Fruit fly (Drosophila melanogaster) whole organism, embryonic: ENCODE results near the gene CG34297.

Experiments used
- Adf1 ChIP-seq: fragments of 200-800 bp; sonication (Bioruptor generic); IDR thresholded peaks from 2 replicates; pipeline ENCODE4 v1.3.6; 2022; ENCODE audit warnings: missing biosample characterization, missing genetic modification characterization
- Blimp-1 ChIP-seq: fragments of 200-800 bp; sonication (Bioruptor generic); optimal IDR thresholded peaks from 3 replicates; lab custom pipeline; 2018; ENCODE audit warnings: missing biosample characterization, missing genetic modification characterization, mild to moderate bottlenecking, moderate library complexity, missing genetic modification reagents
- CG10267 ChIP-seq: fragments of 200-800 bp; sonication (Bioruptor generic); optimal IDR thresholded peaks from 2 replicates; lab custom pipeline; 2018; ENCODE audit warnings: missing biosample characterization, mild to moderate bottlenecking, missing genetic modification characterization, moderate library complexity
- CG11085 ChIP-seq: fragments of 200-800 bp; sonication (Bioruptor generic); IDR thresholded peaks from 2 replicates; pipeline ENCODE4 v1.3.6; 2022; ENCODE audit warnings: missing biosample characterization, missing genetic modification characterization
- CG12299 ChIP-seq: fragments of 200-800 bp; sonication (Bioruptor generic); optimal IDR thresholded peaks from 2 replicates; lab custom pipeline; 2018; ENCODE audit warnings: missing biosample characterization, mild to moderate bottlenecking, missing genetic modification characterization
- CG13287 ChIP-seq: fragments of 200-800 bp; sonication (Bioruptor generic); IDR thresholded peaks from 2 replicates; pipeline ENCODE4 v1.3.6; 2022; ENCODE audit warnings: missing biosample characterization, missing genetic modification characterization; ENCODE audit not compliant: partially characterized antibody
- CG14860 ChIP-seq: fragments of 200-800 bp; sonication (Bioruptor generic); IDR thresholded peaks from 3 replicates; pipeline ENCODE4 v1.3.6; 2022; ENCODE audit warnings: missing biosample characterization, missing genetic modification characterization; ENCODE audit not compliant: partially characterized antibody
- CG15269 ChIP-seq: fragments of 200-800 bp; sonication (Bioruptor generic); optimal IDR thresholded peaks from 2 replicates; lab custom pipeline; 2018; ENCODE audit warnings: missing biosample characterization, mild to moderate bottlenecking, missing genetic modification characterization, moderate library complexity
- CG1603 ChIP-seq: fragments of 200-800 bp; sonication (Bioruptor generic); optimal IDR thresholded peaks from 2 replicates; lab custom pipeline; 2019; ENCODE audit warnings: missing biosample characterization, mild to moderate bottlenecking, missing genetic modification characterization, moderate library complexity
- CG2199 ChIP-seq: fragments of 200-800 bp; sonication (Bioruptor generic); IDR thresholded peaks from 3 replicates; pipeline ENCODE4 v1.3.6; 2022; ENCODE audit warnings: missing biosample characterization, missing genetic modification characterization
- CG2889 ChIP-seq: fragments of 200-800 bp; sonication (Bioruptor generic); IDR thresholded peaks from 3 replicates; pipeline ENCODE4 v1.3.6; 2022; ENCODE audit warnings: missing biosample characterization, missing genetic modification characterization
- CG30403 ChIP-seq: fragments of 200-800 bp; sonication (Bioruptor generic); optimal IDR thresholded peaks from 3 replicates; lab custom pipeline; 2016; ENCODE audit warnings: missing biosample characterization, missing genetic modification characterization
- CG7963 ChIP-seq: fragments of 200-800 bp; sonication (Bioruptor generic); IDR thresholded peaks from 3 replicates; pipeline ENCODE4 v1.3.6; 2022; ENCODE audit warnings: missing biosample characterization, missing genetic modification characterization; ENCODE audit not compliant: partially characterized antibody
- CG9817 ChIP-seq: fragments of 200-800 bp; sonication (Bioruptor generic); optimal IDR thresholded peaks from 2 replicates; lab custom pipeline; 2018; ENCODE audit warnings: missing biosample characterization, mild to moderate bottlenecking, missing genetic modification characterization, moderate library complexity
- CHES-1-like ChIP-seq: fragments of 200-800 bp; sonication (Bioruptor generic); optimal IDR thresholded peaks from 2 replicates; lab custom pipeline; 2016; ENCODE audit warnings: missing biosample characterization, missing genetic modification characterization
- D19A ChIP-seq: fragments of 200-800 bp; optimal IDR thresholded peaks from 3 replicates; lab custom pipeline; 2019; ENCODE audit warnings: missing biosample characterization, mild to moderate bottlenecking, missing genetic modification characterization, moderate library complexity
- Dref ChIP-seq: fragments of 200-800 bp; sonication (Bioruptor generic); IDR thresholded peaks from 2 replicates; pipeline ENCODE4 v1.3.6; 2022; ENCODE audit warnings: missing biosample characterization, missing genetic modification characterization
- Eip74EF ChIP-seq, 2 experiments: fragments of 200-800 bp in 1 of 2; fragments of >200 bp in 1 of 2; sonication (Bioruptor generic) in 1 of 2; optimal IDR thresholded peaks; 2 replicates each; lab custom pipeline; 2017 to 2019; ENCODE audit warnings: missing biosample characterization in 2 of 2, missing genetic modification characterization in 2 of 2, mild to moderate bottlenecking in 1 of 2, moderate library complexity in 1 of 2
- Elba2 ChIP-seq: fragments of 200-800 bp; sonication (Bioruptor generic); optimal IDR thresholded peaks from 3 replicates; lab custom pipeline; 2016; ENCODE audit warnings: missing biosample characterization, missing genetic modification characterization
- HmgD ChIP-seq: fragments of 200-800 bp; sonication (Bioruptor generic); optimal IDR thresholded peaks from 3 replicates; lab custom pipeline; 2016; ENCODE audit warnings: missing biosample characterization, missing genetic modification characterization
- Hr39 ChIP-seq: fragments of >200 bp; optimal IDR thresholded peaks from 2 replicates; lab custom pipeline; 2017
- MBD-R2 ChIP-seq: fragments of 200-800 bp; sonication (Bioruptor generic); IDR thresholded peaks from 2 replicates; pipeline ENCODE4 v1.3.6; 2022; ENCODE audit warnings: missing biosample characterization, missing genetic modification characterization
- NK7.1 ChIP-seq: fragments of 200-800 bp; sonication (Bioruptor generic); optimal IDR thresholded peaks from 3 replicates; lab custom pipeline; 2016; ENCODE audit warnings: missing biosample characterization, missing genetic modification characterization
- Oaz ChIP-seq: fragments of 200-800 bp; sonication (Bioruptor generic); IDR thresholded peaks from 2 replicates; pipeline ENCODE4 v1.3.6; 2022; ENCODE audit warnings: missing biosample characterization, missing genetic modification characterization
- Opbp ChIP-seq: fragments of 200-800 bp; sonication (Bioruptor generic); IDR thresholded peaks from 3 replicates; pipeline ENCODE4 v1.3.6; 2022; ENCODE audit warnings: missing biosample characterization, missing genetic modification characterization; ENCODE audit not compliant: partially characterized antibody
- Sry-δ ChIP-seq: fragments of 200-800 bp; sonication (Bioruptor generic); optimal IDR thresholded peaks from 2 replicates; lab custom pipeline; 2016; ENCODE audit warnings: missing biosample characterization, missing genetic modification characterization
- amos ChIP-seq: fragments of 200-800 bp; sonication (Bioruptor generic); IDR thresholded peaks from 2 replicates; pipeline ENCODE4 v1.3.6; 2022; ENCODE audit warnings: missing biosample characterization, missing genetic modification characterization; ENCODE audit not compliant: partially characterized antibody
- ash1 ChIP-seq: fragments of 200-800 bp; sonication (Bioruptor generic); optimal IDR thresholded peaks from 2 replicates; lab custom pipeline; 2018; ENCODE audit warnings: missing biosample characterization, mild to moderate bottlenecking, missing genetic modification characterization
- ato ChIP-seq: fragments of 200-800 bp; sonication (Bioruptor generic); IDR thresholded peaks from 2 replicates; pipeline ENCODE4 v1.3.6; 2022; ENCODE audit warnings: missing biosample characterization, missing genetic modification characterization; ENCODE audit not compliant: partially characterized antibody
- az2 ChIP-seq: fragments of 200-800 bp; sonication (Bioruptor generic); optimal IDR thresholded peaks from 3 replicates; lab custom pipeline; 2016; ENCODE audit warnings: missing biosample characterization, missing genetic modification characterization
- eyg ChIP-seq: fragments of 200-800 bp; sonication (Bioruptor generic); optimal IDR thresholded peaks from 3 replicates; lab custom pipeline; 2016; ENCODE audit warnings: missing biosample characterization, missing genetic modification characterization
- ftz-f1 ChIP-seq: fragments of 200-800 bp; sonication (Bioruptor generic); optimal IDR thresholded peaks from 2 replicates; lab custom pipeline; 2016; ENCODE audit warnings: missing biosample characterization, missing genetic modification characterization
- hbn ChIP-seq: fragments of 200-800 bp; sonication (Bioruptor generic); IDR thresholded peaks from 2 replicates; pipeline ENCODE4 v1.3.6; 2022; ENCODE audit warnings: missing biosample characterization, missing genetic modification characterization; ENCODE audit not compliant: partially characterized antibody
- insv ChIP-seq, 2 experiments: fragments of 200-800 bp; sonication (Bioruptor generic); optimal IDR thresholded peaks; 3 replicates each; lab custom pipeline; 2016 to 2018; ENCODE audit warnings: missing biosample characterization in 2 of 2, missing genetic modification characterization in 2 of 2
- kah ChIP-seq: fragments of 200-800 bp; sonication (Bioruptor generic); optimal IDR thresholded peaks from 2 replicates; lab custom pipeline; 2018; ENCODE audit warnings: missing biosample characterization, mild to moderate bottlenecking, missing genetic modification characterization
- knrl ChIP-seq: fragments of 200-800 bp; sonication (Bioruptor generic); IDR thresholded peaks from 3 replicates; pipeline ENCODE4 v1.3.6; 2022; ENCODE audit warnings: missing biosample characterization, missing genetic modification characterization; ENCODE audit not compliant: partially characterized antibody
- lbe ChIP-seq: fragments of 200-800 bp; sonication (Bioruptor generic); optimal IDR thresholded peaks from 2 replicates; lab custom pipeline; 2016; ENCODE audit warnings: missing biosample characterization, mild to moderate bottlenecking, missing genetic modification characterization
- nerfin-1 ChIP-seq: fragments of 200-800 bp; sonication (Bioruptor generic); optimal IDR thresholded peaks from 3 replicates; lab custom pipeline; 2019; ENCODE audit warnings: missing biosample characterization, mild to moderate bottlenecking, missing genetic modification characterization, moderate library complexity
- pita ChIP-seq: fragments of 200-800 bp; sonication (Bioruptor generic); optimal IDR thresholded peaks from 2 replicates; lab custom pipeline; 2017; ENCODE audit warnings: missing biosample characterization, mild to moderate bottlenecking, missing genetic modification characterization
- pnt ChIP-seq: fragments of 200-800 bp; sonication (Bioruptor generic); optimal IDR thresholded peaks from 3 replicates; lab custom pipeline; 2016; ENCODE audit warnings: missing biosample characterization, missing genetic modification characterization
- slp2 ChIP-seq: fragments of 200-800 bp; sonication (Bioruptor generic); optimal IDR thresholded peaks from 2 replicates; lab custom pipeline; 2016; ENCODE audit warnings: missing biosample characterization, missing genetic modification characterization
- so ChIP-seq: fragments of 200-800 bp; sonication (Bioruptor generic); IDR thresholded peaks from 3 replicates; pipeline ENCODE4 v1.3.6; 2022; ENCODE audit warnings: missing biosample characterization, missing genetic modification characterization
- sug ChIP-seq: fragments of 200-800 bp; optimal IDR thresholded peaks from 2 replicates; lab custom pipeline; 2019; ENCODE audit warnings: missing biosample characterization, mild to moderate bottlenecking, missing genetic modification characterization, moderate library complexity
- trem ChIP-seq: fragments of 200-800 bp; optimal IDR thresholded peaks from 3 replicates; lab custom pipeline; 2019; ENCODE audit warnings: missing biosample characterization, mild to moderate bottlenecking, missing genetic modification characterization, moderate library complexity
- unc-4 ChIP-seq: fragments of 200-800 bp; sonication (Bioruptor generic); IDR thresholded peaks from 2 replicates; pipeline ENCODE4 v1.3.6; 2022; ENCODE audit warnings: missing biosample characterization, missing genetic modification characterization; ENCODE audit not compliant: partially characterized antibody
- usp ChIP-seq: fragments of >200 bp; optimal IDR thresholded peaks from 2 replicates; lab custom pipeline; 2017; ENCODE audit warnings: missing biosample characterization, missing genetic modification characterization
- zen ChIP-seq: fragments of 200-800 bp; sonication (Bioruptor generic); optimal IDR thresholded peaks from 3 replicates; lab custom pipeline; 2018; ENCODE audit warnings: missing biosample characterization, mild to moderate bottlenecking, missing genetic modification characterization, moderate library complexity

The CG34297 gene

DNA sequence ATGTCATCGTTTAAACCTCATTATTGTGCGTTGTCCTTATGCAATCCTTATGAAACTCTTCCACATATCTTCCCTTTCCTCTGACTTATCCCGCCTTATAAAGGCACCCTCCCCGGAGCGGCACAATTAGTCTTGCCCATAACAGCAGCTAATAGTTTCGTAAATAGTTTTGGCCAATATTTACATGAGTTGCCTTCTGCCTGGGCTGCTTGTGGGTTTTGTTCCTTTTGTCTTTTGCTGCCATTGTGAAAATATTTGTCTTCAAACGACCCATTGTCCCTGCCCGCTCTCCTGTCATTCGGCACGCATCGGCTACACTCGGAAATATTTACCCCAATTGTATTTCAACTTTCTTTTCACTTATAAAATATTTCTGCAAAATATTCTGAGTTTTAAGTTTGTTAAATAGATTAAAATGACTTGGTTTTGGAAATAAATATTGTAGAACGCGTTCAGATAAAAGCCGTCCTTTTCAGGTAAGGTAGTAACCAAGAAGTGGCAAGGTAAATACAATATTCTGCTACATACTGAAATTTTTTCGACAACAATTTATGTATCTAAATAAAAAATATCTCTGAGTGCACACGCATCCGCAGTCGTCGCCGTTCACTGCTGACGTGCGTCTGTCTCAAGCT is 24.2 kb downstream of the CG34297 start (continued):
- no peak for TF ChIP-seq so (GFP tag; lab: Robert Waterston, UW)
- no peak for TF ChIP-seq Elba2 (GFP tag; lab: Kevin White, UChicago)
- TF ChIP-seq az2 (GFP tag; lab: Kevin White, UChicago): peak; percentile 38
- no peak for TF ChIP-seq NK7.1 (GFP tag; lab: Kevin White, UChicago)
- TF ChIP-seq ash1 (GFP tag; lab: Kevin White, UChicago): no peak
- TF ChIP-seq CG11085: no peak

DNA sequence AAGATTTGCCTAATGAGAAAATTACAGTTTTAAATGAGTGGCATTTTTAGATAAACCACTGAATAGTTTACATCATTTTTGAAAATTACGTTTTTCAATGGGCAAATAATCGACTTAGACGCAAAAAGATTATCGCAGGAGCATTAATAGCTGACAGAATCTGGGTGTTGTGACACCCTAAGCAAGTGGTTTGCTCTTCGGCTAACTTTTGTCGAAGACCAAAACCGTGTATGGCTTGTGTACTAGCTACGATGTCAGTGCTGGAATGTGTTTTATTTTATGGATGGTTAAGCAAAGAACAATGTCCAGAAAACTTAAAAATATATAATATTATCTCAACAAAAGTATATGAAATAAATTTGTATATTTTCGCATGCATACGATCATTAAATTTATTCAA is 38.9 kb downstream of the CG34297 start:
- TF ChIP-seq nerfin-1 (peak; percentile 95), Dref (GFP tag; lab: Robert Waterston, UW) (peak; percentile 50), CG30403 (GFP tag; lab: Kevin White, UChicago) (peak; percentile 3), HmgD (GFP tag; lab: Kevin White, UChicago) (peak; percentile 69), CG7963 (GFP tag; lab: Robert Waterston, UW) (peak; percentile 52; the same call in 1 of the 3 replicates), kah (GFP tag; lab: Kevin White, UChicago) (no peak), knrl (GFP tag; lab: Robert Waterston, UW) (peak; percentile 49), CG14860 (no peak), slp2 (GFP tag; lab: Kevin White, UChicago) (no peak), Opbp (GFP tag; lab: Robert Waterston, UW) (peak; percentile 76; the same call in 2 of the 3 replicates), Blimp-1 (GFP tag; lab: Kevin White, UChicago) (no peak), Hr39 (lab: Kevin White, UChicago) (no peak), pita (GFP tag; lab: Kevin White, UChicago) (peak; percentile 91), sug (tag; lab: Kevin White, UChicago) (no peak), CG13287 (GFP tag; lab: Robert Waterston, UW) (peak; percentile 78), CG1603 (tag; lab: Kevin White, UChicago) (peak; percentile 64), CG2199 (GFP tag; lab: Robert Waterston, UW) (peak; percentile 74; the same call in 1 of the 3 replicates), Eip74EF (GFP tag; optimal IDR thresholded peaks at IDR 0.05; lab: Kevin White, UChicago) (no peak), MBD-R2 (GFP tag; lab: Robert Waterston, UW) (peak; percentile 17; the same call in 1 of the 2 replicates), pnt (peak; percentile 6), CHES-1-like (GFP tag; lab: Kevin White, UChicago) (no peak), amos (peak; percentile 48), CG9817 (tag; lab: Kevin White, UChicago) (peak; percentile 7), CG2889 (no peak), ftz-f1 (no peak), eyg (GFP tag; lab: Kevin White, UChicago) (no peak), Adf1 (GFP tag; lab: Robert Waterston, UW) (no peak), insv (GFP tag; optimal IDR thresholded peaks at IDR 0.05; lab: Kevin White, UChicago) (peak in 1 of 2 experiments; percentile 76), ato (GFP tag; lab: Robert Waterston, UW) (0 out of 2 replicates have a peak, but pooled peaks have one; percentile 31), CG10267 (peak; percentile 75), usp (GFP tag; lab: Kevin White, UChicago) (no peak), CG12299 (tag; lab: Kevin White, UChicago) (no peak), hbn (GFP tag; lab: Robert Waterston, UW) (0 out of 2 replicates have a peak, but pooled peaks have one; percentile 24), unc-4 (GFP tag; lab: Robert Waterston, UW) (0 out of 2 replicates have a peak, but pooled peaks have one; percentile 25), D19A (tag; lab: Kevin White, UChicago) (no peak), lbe (no peak), trem (tag; lab: Kevin White, UChicago) (peak; percentile 24), Sry-δ (peak; percentile 31), CG15269 (tag; lab: Kevin White, UChicago) (no peak), Oaz (GFP tag; lab: Robert Waterston, UW) (no peak), zen (tag; lab: Kevin White, UChicago) (peak; percentile 36)
